Worm (Caenorhabditis elegans) whole organism, L1 larva: ENCODE data around the gene ttbk-8.2.
A peak's percentile ranks its signal among the peaks of the same experiment; 100 is the strongest.

Experiments used
- C04F5.9 ChIP-seq: sonication (generic microtip); optimal IDR thresholded peaks from 2 replicates; lab custom pipeline; 2016; ENCODE audit warnings: missing genetic modification characterization, missing compliant biosample characterization
- C16A3.4 ChIP-seq: fragments of 150-350 bp; optimal IDR thresholded peaks from 2 replicates; lab custom pipeline; 2014; ENCODE audit warnings: missing biosample characterization, missing genetic modification characterization
- Y116A8C.19 ChIP-seq: sonication (generic microtip); optimal IDR thresholded peaks from 2 replicates; lab custom pipeline; 2016; ENCODE audit warnings: missing compliant biosample characterization, missing genetic modification characterization, borderline replicate concordance
- aha-1 ChIP-seq: fragments of 150-350 bp; optimal IDR thresholded peaks from 2 replicates; lab custom pipeline; 2014; ENCODE audit warnings: missing biosample characterization, missing genetic modification characterization
- aly-2 ChIP-seq: fragments of 150-350 bp; optimal IDR thresholded peaks from 2 replicates; lab custom pipeline; 2014; ENCODE audit warnings: missing biosample characterization, missing genetic modification characterization
- ama-1 ChIP-seq: fragments of 150-350 bp; optimal IDR thresholded peaks from 2 replicates; lab custom pipeline; 2014
- ceh-88 ChIP-seq: fragments of 200-800 bp; sonication (Bioruptor generic); IDR thresholded peaks from 2 replicates; pipeline ENCODE4 v1.3.6; 2022; ENCODE audit warnings: missing genetic modification characterization, missing compliant biosample characterization
- ceh-90 ChIP-seq: sonication (generic microtip); optimal IDR thresholded peaks from 2 replicates; lab custom pipeline; 2016; ENCODE audit warnings: missing genetic modification characterization, missing compliant biosample characterization
- ces-1 ChIP-seq: fragments of 150-350 bp; optimal IDR thresholded peaks from 2 replicates; lab custom pipeline; 2014; ENCODE audit warnings: missing biosample characterization, missing genetic modification reagents, missing genetic modification characterization
- efl-1 ChIP-seq, 4 experiments: fragments of 150-350 bp; optimal IDR thresholded peaks in 3 of 4; peaks in 1 of 4; 1 replicate in 1 of 4; 2 replicates in 3 of 4; lab custom pipeline; 2014; ENCODE audit warnings: missing biosample characterization in 2 of 4, missing genetic modification characterization in 2 of 4, missing genetic modification reagents in 2 of 4
- efl-3 ChIP-seq: fragments of 200-800 bp; sonication (Bioruptor generic); optimal IDR thresholded peaks from 2 replicates; lab custom pipeline; 2018; ENCODE audit warnings: mild to moderate bottlenecking, missing genetic modification characterization, missing compliant biosample characterization
- egl-13 ChIP-seq: sonication (generic microtip); optimal IDR thresholded peaks from 2 replicates; lab custom pipeline; 2016; ENCODE audit warnings: missing genotype, missing genetic modification reagents, missing genetic modification characterization, missing compliant biosample characterization
- elt-2 ChIP-seq: sonication (generic microtip); optimal IDR thresholded peaks from 2 replicates; lab custom pipeline; 2016; ENCODE audit warnings: missing genetic modification characterization, mild to moderate bottlenecking, inconsistent platforms, missing compliant biosample characterization, missing genetic modification reagents
- elt-3 ChIP-seq, 6 experiments: fragments of 150-350 bp in 1 of 6; sonication (generic microtip); optimal IDR thresholded peaks; 2 replicates each; lab custom pipeline; 2017 to 2018; ENCODE audit warnings: missing biosample characterization in 6 of 6, missing genetic modification characterization in 6 of 6, inconsistent platforms in 1 of 6
- fkh-4 ChIP-seq: sonication (generic microtip); optimal IDR thresholded peaks from 2 replicates; lab custom pipeline; 2016; ENCODE audit warnings: missing compliant biosample characterization, missing genetic modification characterization, borderline replicate concordance
- fkh-8 ChIP-seq: sonication (generic microtip); optimal IDR thresholded peaks from 2 replicates; lab custom pipeline; 2016; ENCODE audit warnings: mild to moderate bottlenecking, missing genetic modification characterization, missing compliant biosample characterization
- hlh-17 ChIP-seq: fragments of 200-800 bp; sonication (Bioruptor generic); optimal IDR thresholded peaks from 2 replicates; lab custom pipeline; 2018; ENCODE audit warnings: missing genetic modification characterization, mild to moderate bottlenecking, missing compliant biosample characterization, moderate library complexity, borderline replicate concordance
- hpl-2 ChIP-seq: fragments of 150-350 bp; optimal IDR thresholded peaks from 2 replicates; lab custom pipeline; 2014; ENCODE audit warnings: missing biosample characterization, missing genetic modification reagents, missing genetic modification characterization
- jun-1 ChIP-seq: fragments of 150-350 bp; optimal IDR thresholded peaks from 2 replicates; lab custom pipeline; 2014; ENCODE audit warnings: missing biosample characterization, missing genetic modification reagents, missing genetic modification characterization
- lin-15B ChIP-seq: fragments of 150-350 bp; sonication (generic microtip); optimal IDR thresholded peaks from 3 replicates; lab custom pipeline; 2014; ENCODE audit warnings: missing biosample characterization, missing genetic modification characterization
- mdl-1 ChIP-seq, 2 experiments: fragments of 150-350 bp; optimal IDR thresholded peaks; 2 replicates each; lab custom pipeline; 2014 to 2017; ENCODE audit warnings: missing biosample characterization in 2 of 2, missing genetic modification characterization in 2 of 2, inconsistent platforms in 1 of 2
- mep-1 ChIP-seq: fragments of 150-350 bp; optimal IDR thresholded peaks from 2 replicates; lab custom pipeline; 2014; ENCODE audit warnings: missing biosample characterization, missing genetic modification characterization
- nhr-11 ChIP-seq: fragments of 150-350 bp; optimal IDR thresholded peaks from 2 replicates; lab custom pipeline; 2014; ENCODE audit warnings: missing biosample characterization, missing genetic modification characterization
- nhr-19 ChIP-seq: fragments of 200-800 bp; sonication (Bioruptor generic); conservative IDR thresholded peaks from 2 replicates; pipeline ENCODE4 v1.3.6; 2022; ENCODE audit warnings: missing genetic modification characterization, missing compliant biosample characterization
- nhr-47 ChIP-seq: sonication (generic microtip); optimal IDR thresholded peaks from 2 replicates; lab custom pipeline; 2016; ENCODE audit warnings: mild to moderate bottlenecking, missing genetic modification characterization, moderate library complexity, missing compliant biosample characterization
- nhr-71 ChIP-seq: sonication (generic microtip); optimal IDR thresholded peaks from 2 replicates; lab custom pipeline; 2016; ENCODE audit warnings: mild to moderate bottlenecking, missing genetic modification characterization, moderate library complexity, missing compliant biosample characterization
- nhr-76 ChIP-seq: sonication (generic microtip); optimal IDR thresholded peaks from 2 replicates; lab custom pipeline; 2017; ENCODE audit warnings: missing biosample characterization, missing genetic modification characterization
- nhr-77 ChIP-seq: fragments of 150-350 bp; optimal IDR thresholded peaks from 2 replicates; lab custom pipeline; 2014; ENCODE audit warnings: missing biosample characterization, missing genetic modification characterization
- nhr-84 ChIP-seq: sonication (generic microtip); optimal IDR thresholded peaks from 2 replicates; lab custom pipeline; 2017; ENCODE audit warnings: missing biosample characterization, missing genetic modification characterization
- nhr-85 ChIP-seq: sonication (generic microtip); peaks from one replicate; lab custom pipeline; 2016; ENCODE audit warnings: missing genetic modification characterization, inconsistent platforms, missing compliant biosample characterization
- pag-3 ChIP-seq: sonication (generic microtip); optimal IDR thresholded peaks from 2 replicates; lab custom pipeline; 2017; ENCODE audit warnings: missing genetic modification characterization, mild to moderate bottlenecking, missing compliant biosample characterization, antibody characterized with exemption, borderline replicate concordance; ENCODE audit not compliant: insufficient read depth
- rnt-1 ChIP-seq: sonication (generic microtip); optimal IDR thresholded peaks from 2 replicates; lab custom pipeline; 2016; ENCODE audit warnings: mild to moderate bottlenecking, missing genetic modification characterization, moderate library complexity, missing compliant biosample characterization
- skn-1 ChIP-seq: fragments of 150-350 bp; optimal IDR thresholded peaks from 2 replicates; lab custom pipeline; 2014; ENCODE audit warnings: missing biosample characterization, missing genetic modification characterization
- snpc-4 ChIP-seq: fragments of 150-350 bp; optimal IDR thresholded peaks from 2 replicates; lab custom pipeline; 2014; ENCODE audit warnings: missing biosample characterization, missing genetic modification characterization
- snu-23 ChIP-seq: sonication (generic microtip); optimal IDR thresholded peaks from 2 replicates; lab custom pipeline; 2016; ENCODE audit warnings: missing genetic modification characterization, missing compliant biosample characterization
- sox-4 ChIP-seq: sonication (generic microtip); optimal IDR thresholded peaks from 2 replicates; lab custom pipeline; 2016; ENCODE audit warnings: missing genetic modification characterization, missing compliant biosample characterization
- sptf-1 ChIP-seq: fragments of 150-350 bp; optimal IDR thresholded peaks from 2 replicates; lab custom pipeline; 2014; ENCODE audit warnings: missing biosample characterization, missing genetic modification characterization
- tbx-2 ChIP-seq: sonication (generic microtip); optimal IDR thresholded peaks from 2 replicates; lab custom pipeline; 2016; ENCODE audit warnings: missing genetic modification characterization, missing compliant biosample characterization
- unc-130 ChIP-seq: fragments of 150-350 bp; optimal IDR thresholded peaks from 2 replicates; lab custom pipeline; 2017; ENCODE audit warnings: missing biosample characterization, missing genetic modification characterization, inconsistent platforms
- unc-62 ChIP-seq: fragments of 150-350 bp; optimal IDR thresholded peaks from 2 replicates; lab custom pipeline; 2014; ENCODE audit warnings: missing biosample characterization, missing genetic modification reagents, missing genetic modification characterization
- vab-15 ChIP-seq: sonication (generic microtip); optimal IDR thresholded peaks from 2 replicates; lab custom pipeline; 2017; ENCODE audit warnings: missing genotype, mild to moderate bottlenecking, missing genetic modification characterization, missing compliant biosample characterization
- xbp-1 ChIP-seq: sonication (generic microtip); optimal IDR thresholded peaks from 2 replicates; lab custom pipeline; 2016; ENCODE audit warnings: missing genetic modification characterization, missing compliant biosample characterization
- ztf-11 ChIP-seq, 2 experiments: sonication (generic microtip); optimal IDR thresholded peaks; 2 replicates each; lab custom pipeline; 2016 to 2017; ENCODE audit warnings: missing genetic modification characterization in 2 of 2, missing biosample characterization in 1 of 2, missing compliant biosample characterization in 1 of 2

The ttbk-8.2 gene

DNA sequence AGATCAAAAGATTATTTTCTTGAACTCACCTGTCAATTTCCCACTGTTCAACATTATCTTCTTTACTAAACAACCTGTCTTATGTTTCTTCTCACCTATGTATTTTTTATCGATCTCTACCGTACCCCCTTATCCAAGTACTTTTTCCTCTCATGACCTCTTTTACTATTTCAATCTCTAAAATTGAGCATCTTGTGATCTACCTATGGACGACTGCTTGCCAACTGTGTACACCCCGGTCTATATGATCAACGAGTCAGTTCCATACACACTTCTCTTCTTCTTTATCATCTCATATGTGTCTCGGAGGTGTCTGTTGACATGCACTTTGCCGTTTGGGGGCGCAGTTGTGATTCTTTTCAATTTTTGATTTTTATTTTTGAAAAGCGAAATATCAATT is 41.6 kb upstream of the ttbk-8.2 start (continued):
- TF ChIP-seq efl-1 (optimal IDR thresholded peaks at IDR 0.05; lab: Kevin White, UChicago) (peak in 1 of 2 experiments; percentile 0), efl-1 (GFP tag; optimal IDR thresholded peaks at IDR 0.05 in 1 of 2; lab: Kevin White, UChicago) (peak in 1 of 2 experiments; percentile 92), hpl-2 (GFP tag; lab: Kevin White, UChicago) (no peak), hlh-17 (GFP tag; lab: Kevin White, UChicago) (no peak), tbx-2 (tag; lab: Kevin White, UChicago) (peak; percentile 26), ces-1 (GFP tag; lab: Kevin White, UChicago) (no peak), nhr-47 (tag; lab: Kevin White, UChicago) (no peak), ceh-88 (GFP tag; lab: Robert Waterston, UW) (no peak), snu-23 (GFP tag; lab: Kevin White, UChicago) (peak; percentile 35), vab-15 (tag; lab: Kevin White, UChicago) (no peak), unc-62 (GFP tag; lab: Kevin White, UChicago) (no peak), efl-3 (GFP tag; lab: Kevin White, UChicago) (no peak), Y116A8C.19 (no peak), nhr-76 (tag; lab: Kevin White, UChicago) (no peak), nhr-19 (GFP tag; lab: Robert Waterston, UW) (no peak), nhr-71 (tag; lab: Kevin White, UChicago) (peak; percentile 61), nhr-85 (peak; percentile 65), nhr-11 (tag; lab: Kevin White, UChicago) (no peak), fkh-4 (no peak), elt-2 (tag; lab: Kevin White, UChicago) (peak; percentile 26), snpc-4 (tag; lab: Kevin White, UChicago) (no peak), lin-15B (tag; lab: Kevin White, UChicago) (no peak), ztf-11 (tag; optimal IDR thresholded peaks at IDR 0.05; lab: Kevin White, UChicago) (no peak), egl-13 (tag; lab: Kevin White, UChicago) (no peak), aly-2 (tag; lab: Kevin White, UChicago) (no peak), fkh-8 (tag; lab: Kevin White, UChicago) (no peak), unc-130 (tag; lab: Kevin White, UChicago) (no peak), nhr-77 (peak; percentile 64), C04F5.9 (tag; lab: Kevin White, UChicago) (no peak), sox-4 (tag; lab: Kevin White, UChicago) (no peak), ama-1 (lab: Kevin White, UChicago) (no peak), rnt-1 (tag; lab: Kevin White, UChicago) (peak; percentile 11), ceh-90 (tag; lab: Kevin White, UChicago) (no peak), C16A3.4 (tag; lab: Kevin White, UChicago) (no peak), elt-3 (tag; optimal IDR thresholded peaks at IDR 0.05; lab: Kevin White, UChicago) (peak in 1 of 6 experiments; percentile 6), sptf-1 (tag; lab: Kevin White, UChicago) (no peak), xbp-1 (tag; lab: Kevin White, UChicago) (no peak), nhr-84 (tag; lab: Kevin White, UChicago) (no peak), jun-1 (tag; lab: Kevin White, UChicago) (no peak), skn-1 (tag; lab: Kevin White, UChicago) (peak; percentile 56), aha-1 (tag; lab: Kevin White, UChicago) (no peak), pag-3 (tag; lab: Kevin White, UChicago) (no peak), mdl-1 (tag; optimal IDR thresholded peaks at IDR 0.05; lab: Kevin White, UChicago) (peak in 1 of 2 experiments; percentile 64), mep-1 (peak; percentile 31)
